Worm (Caenorhabditis elegans) whole organism, young adult: ENCODE measurements around the gene fipr-8.

Source experiments
- B0035.1 ChIP-seq: sonication (generic microtip); optimal IDR thresholded peaks from 2 replicates; lab custom pipeline; 2016; ENCODE audit warnings: missing genetic modification characterization, mild to moderate bottlenecking, missing compliant biosample characterization, missing genotype, missing genetic modification reagents
- C06A6.2 ChIP-seq: fragments of 200-800 bp; sonication (Bioruptor generic); conservative IDR thresholded peaks from 2 replicates; pipeline ENCODE4 v1.3.6; 2022; ENCODE audit warnings: missing genetic modification characterization, missing compliant biosample characterization
- F23B12.7 ChIP-seq: sonication (generic microtip); optimal IDR thresholded peaks from 2 replicates; lab custom pipeline; 2017; ENCODE audit warnings: missing genetic modification characterization, mild to moderate bottlenecking, missing compliant biosample characterization, antibody characterized with exemption, moderate library complexity; ENCODE audit not compliant: insufficient read depth
- F39B2.1 ChIP-seq: fragments of 200-800 bp; sonication (Bioruptor generic); IDR thresholded peaks from 2 replicates; pipeline ENCODE4 v1.3.6; 2022; ENCODE audit warnings: missing genetic modification reagents, missing genetic modification characterization, missing compliant biosample characterization
- F55B11.4 ChIP-seq: sonication (generic microtip); optimal IDR thresholded peaks from 2 replicates; lab custom pipeline; 2016; ENCODE audit warnings: missing compliant biosample characterization, missing genetic modification characterization, borderline replicate concordance; ENCODE audit not compliant: insufficient read depth
- F57A8.1 ChIP-seq: fragments of 200-800 bp; sonication (Bioruptor generic); optimal IDR thresholded peaks from 2 replicates; lab custom pipeline; 2018; ENCODE audit warnings: mild to moderate bottlenecking, missing genetic modification characterization, moderate library complexity, missing compliant biosample characterization
- K12H6.12 ChIP-seq: fragments of 200-800 bp; sonication (Bioruptor generic); optimal IDR thresholded peaks from 2 replicates; lab custom pipeline; 2018; ENCODE audit warnings: mild to moderate bottlenecking, missing genetic modification characterization, missing compliant biosample characterization
- T26A5.8 ChIP-seq: sonication (generic microtip); optimal IDR thresholded peaks from 2 replicates; lab custom pipeline; 2016; ENCODE audit warnings: missing genetic modification characterization, missing compliant biosample characterization
- Y67H2A.10 ChIP-seq: fragments of 200-800 bp; sonication (Bioruptor generic); conservative IDR thresholded peaks from 2 replicates; pipeline ENCODE4 v1.3.6; 2022; ENCODE audit warnings: missing genetic modification reagents, missing genetic modification characterization, missing compliant biosample characterization
- athp-1 ChIP-seq: sonication (generic microtip); optimal IDR thresholded peaks from 2 replicates; lab custom pipeline; 2017; ENCODE audit warnings: mild to moderate bottlenecking, missing genetic modification characterization, missing compliant biosample characterization
- cebp-1 ChIP-seq, 2 experiments: fragments of 200-800 bp in 1 of 2; sonication (Bioruptor generic) in 1 of 2; sonication (generic microtip) in 1 of 2; IDR thresholded peaks in 1 of 2; optimal IDR thresholded peaks in 1 of 2; 2 replicates each; pipeline versions ENCODE4 v1.3.6 to Lab custom; 2017 to 2022; ENCODE audit warnings: missing compliant biosample characterization in 2 of 2, missing genetic modification characterization in 2 of 2, mild to moderate bottlenecking in 1 of 2, missing genetic modification reagents in 1 of 2, moderate library complexity in 1 of 2
- cebp-2 ChIP-seq: fragments of 200-800 bp; sonication (Bioruptor generic); IDR thresholded peaks from 2 replicates; pipeline ENCODE4 v1.3.6; 2022; ENCODE audit warnings: missing genetic modification characterization, missing compliant biosample characterization
- chd-7 ChIP-seq: sonication (generic microtip); optimal IDR thresholded peaks from 2 replicates; lab custom pipeline; 2016; ENCODE audit warnings: mild to moderate bottlenecking, missing genetic modification characterization, moderate library complexity, missing compliant biosample characterization
- dpl-1 ChIP-seq: fragments of 150-350 bp; optimal IDR thresholded peaks from 2 replicates; lab custom pipeline; 2014; ENCODE audit warnings: missing biosample characterization, missing genetic modification reagents, missing genetic modification characterization
- efl-1 ChIP-seq: fragments of 150-350 bp; optimal IDR thresholded peaks from 2 replicates; lab custom pipeline; 2014; ENCODE audit warnings: missing biosample characterization, missing genetic modification reagents, missing genetic modification characterization
- him-1 ChIP-seq: sonication (generic microtip); optimal IDR thresholded peaks from 2 replicates; lab custom pipeline; 2016; ENCODE audit warnings: missing genotype, missing genetic modification reagents, missing genetic modification characterization, missing compliant biosample characterization
- hlh-26 ChIP-seq: fragments of 200-800 bp; sonication (Bioruptor generic); conservative IDR thresholded peaks from 2 replicates; pipeline ENCODE4 v1.3.6; 2022; ENCODE audit warnings: missing genetic modification reagents, missing genetic modification characterization, missing compliant biosample characterization
- let-607 ChIP-seq, 2 experiments: fragments of 200-800 bp in 1 of 2; sonication (Bioruptor generic) in 1 of 2; sonication (generic microtip) in 1 of 2; optimal IDR thresholded peaks; 2 replicates each; lab custom pipeline; 2016 to 2018; ENCODE audit warnings: mild to moderate bottlenecking in 2 of 2, missing compliant biosample characterization in 2 of 2, missing genetic modification characterization in 2 of 2, moderate library complexity in 2 of 2, missing genotype in 1 of 2
- lin-26 ChIP-seq: fragments of 200-800 bp; sonication (Bioruptor generic); IDR thresholded peaks from 2 replicates; pipeline ENCODE4 v1.3.6; 2022; ENCODE audit warnings: missing genetic modification reagents, missing genetic modification characterization, missing compliant biosample characterization
- lin-54 ChIP-seq: fragments of 200-800 bp; sonication (Bioruptor generic); optimal IDR thresholded peaks from 2 replicates; lab custom pipeline; 2018; ENCODE audit warnings: mild to moderate bottlenecking, missing genetic modification characterization, missing compliant biosample characterization
- madf-6 ChIP-seq: fragments of 200-800 bp; sonication (Bioruptor generic); IDR thresholded peaks from 2 replicates; pipeline ENCODE4 v1.3.6; 2022; ENCODE audit warnings: missing genetic modification reagents, missing genetic modification characterization, missing compliant biosample characterization
- madf-8 ChIP-seq: fragments of 200-800 bp; sonication (Bioruptor generic); conservative IDR thresholded peaks from 2 replicates; pipeline ENCODE4 v1.3.6; 2022; ENCODE audit warnings: missing genetic modification reagents, missing genetic modification characterization, missing compliant biosample characterization
- mxl-1 ChIP-seq: sonication (generic microtip); optimal IDR thresholded peaks from 2 replicates; lab custom pipeline; 2016; ENCODE audit warnings: missing genetic modification characterization, missing compliant biosample characterization
- nfya-1 ChIP-seq: sonication (generic microtip); optimal IDR thresholded peaks from 2 replicates; lab custom pipeline; 2017; ENCODE audit warnings: antibody characterized with exemption, missing compliant biosample characterization, missing genetic modification characterization, borderline replicate concordance; ENCODE audit not compliant: insufficient read depth
- nfyb-1 ChIP-seq: fragments of 200-800 bp; sonication (Bioruptor generic); IDR thresholded peaks from 2 replicates; pipeline ENCODE4 v1.3.6; 2022; ENCODE audit warnings: missing genetic modification reagents, missing genetic modification characterization, missing compliant biosample characterization
- nhr-80 ChIP-seq: sonication (generic microtip); optimal IDR thresholded peaks from 2 replicates; lab custom pipeline; 2016; ENCODE audit warnings: missing genetic modification characterization, missing compliant biosample characterization
- rec-8 ChIP-seq, 2 experiments: sonication (generic microtip); optimal IDR thresholded peaks; 2 replicates each; lab custom pipeline; 2016; ENCODE audit warnings: mild to moderate bottlenecking in 2 of 2, missing genetic modification characterization in 2 of 2, missing genetic modification reagents in 2 of 2, missing genotype in 2 of 2, missing biosample characterization in 1 of 2, missing compliant biosample characterization in 1 of 2, moderate library complexity in 1 of 2
- snpc-1.3 ChIP-seq: sonication (generic microtip); optimal IDR thresholded peaks from 2 replicates; lab custom pipeline; 2017; ENCODE audit warnings: missing genetic modification characterization, mild to moderate bottlenecking, missing compliant biosample characterization, antibody characterized with exemption, moderate library complexity, missing genotype, missing genetic modification reagents; ENCODE audit not compliant: insufficient read depth
- snpc-4 ChIP-seq, 5 experiments: fragments of 150-350 bp in 1 of 5; sonication (generic microtip) in 4 of 5; optimal IDR thresholded peaks; 2 replicates each; lab custom pipeline; 2014 to 2018; ENCODE audit warnings: missing genetic modification characterization in 5 of 5, missing biosample characterization in 3 of 5, antibody characterized with exemption in 2 of 5, mild to moderate bottlenecking in 2 of 5, missing compliant biosample characterization in 2 of 5, missing genotype in 2 of 5, moderate library complexity in 2 of 5, missing genetic modification reagents in 1 of 5
- tbp1 ChIP-seq: fragments of 200-800 bp; sonication (Bioruptor generic); optimal IDR thresholded peaks from 2 replicates; lab custom pipeline; 2018; ENCODE audit warnings: mild to moderate bottlenecking, missing genetic modification characterization, missing compliant biosample characterization
- tlf-1 ChIP-seq: fragments of 200-800 bp; sonication (Bioruptor generic); optimal IDR thresholded peaks from 2 replicates; lab custom pipeline; 2018; ENCODE audit warnings: mild to moderate bottlenecking, missing genetic modification characterization, missing compliant biosample characterization
- ztf-18 ChIP-seq: sonication (generic microtip); optimal IDR thresholded peaks from 2 replicates; lab custom pipeline; 2016; ENCODE audit warnings: missing genotype, mild to moderate bottlenecking, missing genetic modification characterization, missing compliant biosample characterization
- ztf-26 ChIP-seq: sonication (generic microtip); optimal IDR thresholded peaks from 2 replicates; lab custom pipeline; 2017; ENCODE audit warnings: missing genetic modification characterization, missing compliant biosample characterization
- ztf-3 ChIP-seq: fragments of 200-800 bp; sonication (Bioruptor generic); optimal IDR thresholded peaks from 2 replicates; lab custom pipeline; 2018; ENCODE audit warnings: mild to moderate bottlenecking, missing genetic modification characterization, missing compliant biosample characterization

Gene fipr-8

DNA sequence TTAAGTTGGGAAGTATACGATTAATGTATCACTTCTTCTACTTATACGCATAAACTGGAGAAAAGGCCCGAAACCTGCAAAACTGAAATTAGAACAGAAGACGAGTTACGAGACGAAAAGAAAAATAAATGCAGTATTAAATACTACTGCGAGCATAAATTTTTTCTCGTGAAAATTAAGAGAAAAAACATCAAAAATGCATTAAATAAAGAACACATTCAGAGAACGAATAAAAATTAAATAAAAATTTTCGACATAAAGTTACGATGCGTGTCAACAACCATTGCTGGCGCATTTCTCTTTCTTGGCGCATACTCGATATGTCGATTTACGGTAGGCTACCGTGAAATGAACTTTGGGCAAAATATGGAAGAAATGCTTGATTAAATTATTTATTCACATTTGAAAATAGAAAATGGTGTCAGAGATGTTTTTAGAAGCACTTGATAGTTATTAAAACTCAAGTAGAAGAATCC, 34.9 kb downstream of the fipr-8 start, which contains the start of the genes ZK856.19 and ZK856.11 (continued):
- TF ChIP-seq let-607 (tag; optimal IDR thresholded peaks at IDR 0.05; lab: Kevin White, UChicago) (no peak), dpl-1 (GFP tag; lab: Kevin White, UChicago) (no peak), lin-54 (GFP tag; lab: Kevin White, UChicago) (peak; percentile 58), F39B2.1 (GFP tag; lab: Robert Waterston, UW) (no peak), F55B11.4 (tag; lab: Kevin White, UChicago) (no peak), hlh-26 (GFP tag; lab: Robert Waterston, UW) (no peak), nfya-1 (tag; lab: Kevin White, UChicago) (no peak), lin-26 (GFP tag; lab: Robert Waterston, UW) (no peak), ztf-26 (no peak), rec-8 (tag; optimal IDR thresholded peaks at IDR 0.05; lab: Kevin White, UChicago) (no peak), B0035.1 (no peak), snpc-1.3 (tag; lab: Kevin White, UChicago) (no peak), athp-1 (tag; lab: Kevin White, UChicago) (no peak), Y67H2A.10 (no peak), chd-7 (tag; lab: Kevin White, UChicago) (no peak), tlf-1 (GFP tag; lab: Kevin White, UChicago) (no peak), madf-8 (GFP tag; lab: Robert Waterston, UW) (no peak), T26A5.8 (tag; lab: Kevin White, UChicago) (no peak), ztf-3 (GFP tag; lab: Kevin White, UChicago) (no peak), efl-1 (GFP tag; lab: Kevin White, UChicago) (no peak)

DNA sequence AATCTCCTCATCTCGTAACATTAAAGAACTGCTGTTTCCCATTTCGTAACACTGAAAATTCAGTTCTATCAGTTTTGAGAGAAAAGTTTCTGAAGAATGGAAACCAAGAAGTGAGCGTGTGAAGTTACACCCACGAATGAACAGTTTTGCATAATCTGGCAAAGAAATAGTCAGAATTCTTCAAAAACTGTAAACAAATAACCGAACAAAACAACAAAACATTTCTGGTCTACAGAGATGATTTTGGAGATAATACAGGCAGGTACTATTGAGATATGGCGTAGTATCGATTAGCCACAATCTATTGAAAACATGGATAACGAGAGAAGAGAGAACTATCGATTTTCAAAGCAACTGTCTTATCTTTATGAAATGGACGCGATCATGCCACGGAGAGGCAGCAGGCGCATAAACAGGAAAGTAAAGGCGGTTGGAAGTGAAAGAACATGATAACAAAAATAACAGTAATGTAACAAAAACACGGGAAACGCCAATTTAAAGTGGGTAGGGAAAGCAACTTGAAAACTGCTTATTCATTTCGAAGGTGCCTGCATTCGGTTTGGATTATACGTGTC, 36.2 kb downstream of the fipr-8 start, which contains the start of gene chpf-1:
chpf-1 (minus strand) TSS at position 51 of the 575 bp plus-strand sequence.
- no peak for TF ChIP-seq mxl-1 (tag; lab: Kevin White, UChicago)
- no peak for TF ChIP-seq cebp-1 (GFP tag; IDR thresholded peaks at IDR 0.05; lab: Robert Waterston, UW)
- TF ChIP-seq cebp-1 (tag; optimal IDR thresholded peaks at IDR 0.05; lab: Kevin White, UChicago) = peak; percentile 2
- 0 out of 2 replicates have a peak, but pooled peaks have one; percentile 17 for TF ChIP-seq madf-6
- TF ChIP-seq snpc-4 (GFP tag; optimal IDR thresholded peaks at IDR 0.05; lab: Kevin White, UChicago) = no peak
- peak in 2 of 4 experiments; percentile 33 to 36 for TF ChIP-seq snpc-4 (tag; optimal IDR thresholded peaks at IDR 0.05; lab: Kevin White, UChicago)
- TF ChIP-seq nhr-80 = peak; percentile 65
- TF ChIP-seq nfyb-1 (GFP tag; lab: Robert Waterston, UW) = no peak
- TF ChIP-seq ztf-18 (tag; lab: Kevin White, UChicago) = peak; percentile 56
- no peak for TF ChIP-seq F23B12.7
- TF ChIP-seq, all 124 proteins: peak for 5

DNA sequence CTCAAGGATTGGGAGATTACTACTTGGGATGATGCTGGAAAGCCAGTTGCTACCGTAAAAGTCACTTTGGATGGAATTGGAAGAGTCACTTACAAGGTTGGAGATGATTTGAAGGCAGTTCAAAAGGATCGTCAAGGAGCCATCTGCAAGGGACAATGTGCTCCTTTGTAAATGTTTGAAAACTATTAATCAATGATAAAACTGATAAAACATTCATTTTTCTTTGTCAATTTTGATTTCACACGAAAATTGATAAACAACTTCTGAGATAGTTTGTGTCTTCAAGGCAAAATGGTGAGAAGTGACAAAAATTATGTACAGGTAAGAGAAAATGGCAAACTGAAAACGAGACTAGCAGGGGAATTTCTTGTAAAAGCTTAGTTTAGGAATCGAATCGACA, 37.4 kb downstream of the fipr-8 start:
- TF ChIP-seq dpl-1 (GFP tag; lab: Kevin White, UChicago) (no peak), C06A6.2 (GFP tag; lab: Robert Waterston, UW) (no peak), him-1 (no peak), F57A8.1 (GFP tag; lab: Kevin White, UChicago) (no peak), nfyb-1 (GFP tag; lab: Robert Waterston, UW) (no peak), cebp-2 (GFP tag; lab: Robert Waterston, UW) (no peak), K12H6.12 (tag; lab: Kevin White, UChicago) (no peak), let-607 (tag; optimal IDR thresholded peaks at IDR 0.05; lab: Kevin White, UChicago) (no peak), tbp1 (no peak)
- TF ChIP-seq, all 124 proteins: peak for 0
